Worm (Caenorhabditis elegans): ENCODE results near the gene F47B7.2.

Gene F47B7.2

DNA sequence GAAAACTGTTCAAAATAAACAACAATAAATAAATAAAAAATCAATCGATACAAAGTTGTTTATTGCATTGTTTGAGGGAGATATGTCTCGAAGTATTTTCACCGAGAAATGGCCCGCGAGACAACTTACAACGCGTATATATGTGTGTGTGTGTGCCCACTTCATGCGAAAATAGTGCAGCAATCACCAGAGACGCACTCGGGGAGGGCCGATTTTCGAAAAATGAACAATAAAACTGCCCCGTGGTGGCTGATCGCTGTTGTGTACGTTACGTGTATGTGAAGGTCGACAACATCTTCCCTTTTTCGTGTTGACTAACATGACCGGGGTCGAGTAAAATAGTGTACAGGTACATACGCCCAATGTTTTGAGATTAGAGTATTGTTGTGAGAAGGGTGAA is 15.9 kb downstream of the F47B7.2 start:
- TF ChIP-seq lin-39 (tag; optimal IDR thresholded peaks at IDR 0.05) = peak; percentile 34
- peak; percentile 85 for TF ChIP-seq ama-1 (optimal IDR thresholded peaks at IDR 0.05)
- peak; percentile 9 for TF ChIP-seq nfya-1 (tag; optimal IDR thresholded peaks at IDR 0.05; ENCODE audit: insufficient read depth)
- TF ChIP-seq unc-62 (GFP tag; optimal IDR thresholded peaks at IDR 0.05) = no peak
- no peak for TF ChIP-seq ceh-82 (tag; optimal IDR thresholded peaks at IDR 0.05)
- TF ChIP-seq fkh-2 (tag; optimal IDR thresholded peaks at IDR 0.05) = no peak
- TF ChIP-seq lsy-12 (tag; optimal IDR thresholded peaks at IDR 0.05) = peak; percentile 21
- no peak for TF ChIP-seq nhr-11 (tag; optimal IDR thresholded peaks at IDR 0.05)
- TF ChIP-seq tbx-2 (tag; optimal IDR thresholded peaks at IDR 0.05) = no peak
- TF ChIP-seq ceh-9 (tag; optimal IDR thresholded peaks at IDR 0.05) = no peak
- no peak for TF ChIP-seq nhr-237 (tag; optimal IDR thresholded peaks at IDR 0.05)
- TF ChIP-seq nhr-43 (tag; optimal IDR thresholded peaks at IDR 0.05; ENCODE audit: poor library complexity, severe bottlenecking) = peak; percentile 62
- TF ChIP-seq zag-1 (tag; optimal IDR thresholded peaks at IDR 0.05) = no peak
- no peak for TF ChIP-seq fkh-10 (GFP tag; optimal IDR thresholded peaks at IDR 0.05)
- TF ChIP-seq jun-1 (tag; optimal IDR thresholded peaks at IDR 0.05) = peak; percentile 7
- no peak for TF ChIP-seq ztf-4 (tag; optimal IDR thresholded peaks at IDR 0.05)
- TF ChIP-seq eor-1 (tag; optimal IDR thresholded peaks at IDR 0.05) = no peak
- no peak for TF ChIP-seq nhr-76 (tag; optimal IDR thresholded peaks at IDR 0.05)
- TF ChIP-seq sea-2 (GFP tag; optimal IDR thresholded peaks at IDR 0.05) = no peak
- TF ChIP-seq mdl-1 (tag; optimal IDR thresholded peaks at IDR 0.05) = no peak
- no peak for TF ChIP-seq ZK546.5 (tag; optimal IDR thresholded peaks at IDR 0.05)
- TF ChIP-seq ztf-11 (tag; optimal IDR thresholded peaks at IDR 0.05) = no peak
- TF ChIP-seq lin-15B (tag; optimal IDR thresholded peaks at IDR 0.05) = no peak
- TF ChIP-seq daf-12 (tag; optimal IDR thresholded peaks at IDR 0.05) = no peak
- TF ChIP-seq elt-2 (tag; optimal IDR thresholded peaks at IDR 0.05) = no peak
- no peak for TF ChIP-seq nhr-28 (tag; optimal IDR thresholded peaks at IDR 0.05)
- no peak for TF ChIP-seq ceh-16 (tag; optimal IDR thresholded peaks at IDR 0.05)
- no peak for TF ChIP-seq egl-27 (tag; optimal IDR thresholded peaks at IDR 0.05)
- no peak for TF ChIP-seq nhr-12 (tag; optimal IDR thresholded peaks at IDR 0.05)
- peak; percentile 55 for TF ChIP-seq ceh-28 (tag; optimal IDR thresholded peaks at IDR 0.05)
- peak; percentile 86 for TF ChIP-seq pha-4 (tag; optimal IDR thresholded peaks at IDR 0.05)
- TF ChIP-seq elt-3 (tag; optimal IDR thresholded peaks at IDR 0.05) = no peak
- TF ChIP-seq nhr-67 (tag; optimal IDR thresholded peaks at IDR 0.05) = no peak
- no peak for TF ChIP-seq hmg-11 (tag; optimal IDR thresholded peaks at IDR 0.05)
- peak; percentile 97 for TF ChIP-seq nhr-25 (tag; optimal IDR thresholded peaks at IDR 0.05)
- no peak for TF ChIP-seq pqm-1 (tag; optimal IDR thresholded peaks at IDR 0.05)
- no peak for TF ChIP-seq R02D3.7 (tag; optimal IDR thresholded peaks at IDR 0.05)
- TF ChIP-seq nhr-77 (tag; optimal IDR thresholded peaks at IDR 0.05) = no peak
- TF ChIP-seq aly-2 (tag; optimal IDR thresholded peaks at IDR 0.05) = no peak
- no peak for TF ChIP-seq unc-39 (tag; optimal IDR thresholded peaks at IDR 0.05)
- TF ChIP-seq fos-1 (tag; optimal IDR thresholded peaks at IDR 0.05) = no peak
- TF ChIP-seq nhr-23 (tag; optimal IDR thresholded peaks at IDR 0.05) = peak; percentile 54
- TF ChIP-seq mml-1 (tag; optimal IDR thresholded peaks at IDR 0.05) = no peak
- TF ChIP-seq egl-5 (tag; optimal IDR thresholded peaks at IDR 0.05) = peak; percentile 63
- TF ChIP-seq elt-1 (tag; optimal IDR thresholded peaks at IDR 0.05) = no peak
- TF ChIP-seq skn-1 (tag; optimal IDR thresholded peaks at IDR 0.05) = no peak
- no peak for TF ChIP-seq snpc-4 (tag; optimal IDR thresholded peaks at IDR 0.05)

- TF ChIP-seq nfya-1 (tag; optimal IDR thresholded peaks at IDR 0.05; ENCODE audit: insufficient read depth) (no peak), R02D3.7 (tag; optimal IDR thresholded peaks at IDR 0.05) (no peak), sea-2 (GFP tag; optimal IDR thresholded peaks at IDR 0.05) (no peak), egl-5 (tag; optimal IDR thresholded peaks at IDR 0.05) (no peak), eor-1 (tag; optimal IDR thresholded peaks at IDR 0.05) (no peak)
Measured at ce11 chrX:3791098-3791497, 18.5 kb downstream of the F47B7.2 start.

Measured in whole organism, L3 larva.